Fruit fly (Drosophila melanogaster): ENCODE measurements around the gene PolE2.

Gene PolE2

dm6 chr3L:5926015-5926988 is 29.1 kb upstream of the PolE2 start (continued):
- TF ChIP-seq CG6163 (GFP tag; IDR thresholded peaks at IDR 0.05): peak; percentile 54; the same call in 2 of the 3 replicates
- TF ChIP-seq CG11762 (GFP tag; optimal IDR thresholded peaks at IDR 0.05; ENCODE audit: insufficient read depth): no peak
- TF ChIP-seq CG8632 (GFP tag; optimal IDR thresholded peaks at IDR 0.05): no peak
- TF ChIP-seq achi (GFP tag; optimal IDR thresholded peaks at IDR 0.05): peak; percentile 19
- peak; percentile 59; the same call in 1 of the 3 replicates for TF ChIP-seq eg (GFP tag; IDR thresholded peaks at IDR 0.05)
- peak; percentile 33 for TF ChIP-seq OdsH (GFP tag; optimal IDR thresholded peaks at IDR 0.05)
- peak; percentile 14 for TF ChIP-seq dsx (GFP tag; optimal IDR thresholded peaks at IDR 0.05; ENCODE audit: poor library complexity, severe bottlenecking)
- TF ChIP-seq CG8319 (GFP tag; optimal IDR thresholded peaks at IDR 0.05): no peak
- peak; percentile 54 for TF ChIP-seq vri (GFP tag; optimal IDR thresholded peaks at IDR 0.05)
- TF ChIP-seq Blimp-1 (GFP tag; optimal IDR thresholded peaks at IDR 0.05): peak; percentile 97
- peak; percentile 35 for TF ChIP-seq Sox102F (GFP tag; optimal IDR thresholded peaks at IDR 0.05)
- TF ChIP-seq Lpt (GFP tag; optimal IDR thresholded peaks at IDR 0.05): no peak
- TF ChIP-seq Smox (GFP tag; optimal IDR thresholded peaks at IDR 0.05): peak; percentile 8
- TF ChIP-seq Eip78C (GFP tag): peak; percentile 72
- TF ChIP-seq dac (GFP tag; optimal IDR thresholded peaks at IDR 0.05): no peak

- TF ChIP-seq CG32006 (GFP tag; optimal IDR thresholded peaks at IDR 0.05) (no peak), dac (GFP tag; optimal IDR thresholded peaks at IDR 0.05) (no peak), Sox102F (GFP tag; optimal IDR thresholded peaks at IDR 0.05) (no peak), CG3032 (tag; optimal IDR thresholded peaks at IDR 0.05) (no peak), CG1621 (tag; optimal IDR thresholded peaks at IDR 0.05) (no peak), Lpt (GFP tag; optimal IDR thresholded peaks at IDR 0.05) (no peak), Gug (GFP tag; IDR thresholded peaks at IDR 0.05) (no peak), cyc (GFP tag; optimal IDR thresholded peaks at IDR 0.05) (no peak), CG6792 (GFP tag; optimal IDR thresholded peaks at IDR 0.05) (no peak), Hr38 (GFP tag; optimal IDR thresholded peaks at IDR 0.05) (no peak), CG7368 (GFP tag; optimal IDR thresholded peaks at IDR 0.05) (no peak), CG11902 (GFP tag; optimal IDR thresholded peaks at IDR 0.05) (no peak), CG6276 (GFP tag; optimal IDR thresholded peaks at IDR 0.05) (no peak), pdm3 (GFP tag; optimal IDR thresholded peaks at IDR 0.05) (no peak), Eip75B (GFP tag; optimal IDR thresholded peaks at IDR 0.05) (no peak), Ets96B (tag; optimal IDR thresholded peaks at IDR 0.05) (no peak)
Measured at dm6 chr3L:5923646-5924122, 26.4 kb upstream of the PolE2 start, which contains the start of gene CG33523. Gene CG33523, plus strand, starts transcription at chr3L:5923862.

dm6 chr3L:5922005-5922685 is 24.9 kb upstream of the PolE2 start, which contains the start of gene CG32407:
Gene CG32407, plus strand, starts transcription at chr3L:5922055.
- TF ChIP-seq CG7368 (GFP tag; optimal IDR thresholded peaks at IDR 0.05) (no peak), CG15336 (GFP tag; IDR thresholded peaks at IDR 0.05) (0 out of 2 replicates have a peak, but pooled peaks have one; percentile 14), CG3032 (tag; optimal IDR thresholded peaks at IDR 0.05) (no peak), ss (GFP tag; optimal IDR thresholded peaks at IDR 0.05) (peak in 1 of 2 experiments; percentile 3), CG10669 (GFP tag; optimal IDR thresholded peaks at IDR 0.05) (no peak), Met (GFP tag; optimal IDR thresholded peaks at IDR 0.05) (peak; percentile 6), CG32006 (GFP tag; optimal IDR thresholded peaks at IDR 0.05) (peak; percentile 14), CG6808 (GFP tag; optimal IDR thresholded peaks at IDR 0.05) (no peak), Sox14 (GFP tag; optimal IDR thresholded peaks at IDR 0.05) (peak; percentile 35), vri (GFP tag; optimal IDR thresholded peaks at IDR 0.05) (peak; percentile 83), CG11902 (GFP tag; optimal IDR thresholded peaks at IDR 0.05) (no peak), svp (GFP tag) (peak; percentile 94), net (GFP tag; optimal IDR thresholded peaks at IDR 0.05) (no peak), Hr4 (GFP tag; optimal IDR thresholded peaks at IDR 0.05) (no peak), eg (GFP tag; IDR thresholded peaks at IDR 0.05) (0 out of 3 replicates have a peak, but pooled peaks have one; percentile 8), Hr38 (GFP tag; optimal IDR thresholded peaks at IDR 0.05) (no peak), Blimp-1 (GFP tag; optimal IDR thresholded peaks at IDR 0.05) (no peak), acj6 (GFP tag; optimal IDR thresholded peaks at IDR 0.05) (no peak), Eip78C (GFP tag) (peak; percentile 61), fkh (GFP tag; optimal IDR thresholded peaks at IDR 0.05) (peak; percentile 72), CG31627 (GFP tag; optimal IDR thresholded peaks at IDR 0.05) (no peak), topi (GFP tag; optimal IDR thresholded peaks at IDR 0.05) (no peak), CG6854 (GFP tag; optimal IDR thresholded peaks at IDR 0.05) (no peak), CG8632 (GFP tag; optimal IDR thresholded peaks at IDR 0.05) (no peak), CG3919 (GFP tag; optimal IDR thresholded peaks at IDR 0.05) (peak; percentile 18), CG6163 (GFP tag; IDR thresholded peaks at IDR 0.05) (0 out of 3 replicates have a peak, but pooled peaks have one; percentile 37)

All from whole organism, prepupa.